Worm (Caenorhabditis elegans) whole organism, L1 larva: ENCODE data around the gene F56D5.2.

ENCODE experiments used
- C04F5.9 ChIP-seq: sonication (generic microtip); optimal IDR thresholded peaks from 2 replicates; lab custom pipeline; 2016; ENCODE audit warnings: missing genetic modification characterization, missing compliant biosample characterization
- C16A3.4 ChIP-seq: fragments of 150-350 bp; optimal IDR thresholded peaks from 2 replicates; lab custom pipeline; 2014; ENCODE audit warnings: missing biosample characterization, missing genetic modification characterization
- C34B4.2 ChIP-seq: sonication (generic microtip); optimal IDR thresholded peaks from 2 replicates; lab custom pipeline; 2017; ENCODE audit warnings: mild to moderate bottlenecking, missing genetic modification characterization, missing compliant biosample characterization
- aly-2 ChIP-seq: fragments of 150-350 bp; optimal IDR thresholded peaks from 2 replicates; lab custom pipeline; 2014; ENCODE audit warnings: missing biosample characterization, missing genetic modification characterization
- ama-1 ChIP-seq: fragments of 150-350 bp; optimal IDR thresholded peaks from 2 replicates; lab custom pipeline; 2014
- blmp-1 ChIP-seq: fragments of 150-350 bp; optimal IDR thresholded peaks from 2 replicates; lab custom pipeline; 2014; ENCODE audit warnings: missing biosample characterization, missing genetic modification characterization
- ceh-8 ChIP-seq: fragments of 200-800 bp; sonication (Bioruptor generic); optimal IDR thresholded peaks from 2 replicates; lab custom pipeline; 2018; ENCODE audit warnings: mild to moderate bottlenecking, missing genetic modification characterization, moderate library complexity, missing compliant biosample characterization
- ceh-82 ChIP-seq, 3 experiments: fragments of 150-350 bp in 1 of 3; sonication (generic microtip) in 2 of 3; optimal IDR thresholded peaks; 2 replicates each; lab custom pipeline; 2014 to 2017; ENCODE audit warnings: missing biosample characterization in 3 of 3, missing genetic modification characterization in 3 of 3
- ceh-90 ChIP-seq: sonication (generic microtip); optimal IDR thresholded peaks from 2 replicates; lab custom pipeline; 2016; ENCODE audit warnings: missing genetic modification characterization, missing compliant biosample characterization
- dpl-1 ChIP-seq, 3 experiments: fragments of 150-350 bp in 2 of 3; sonication (generic microtip) in 1 of 3; optimal IDR thresholded peaks; 2 replicates each; lab custom pipeline; 2014 to 2017; ENCODE audit warnings: missing biosample characterization in 3 of 3, missing genetic modification characterization in 3 of 3, missing genetic modification reagents in 3 of 3
- dsc-1 ChIP-seq: sonication (generic microtip); optimal IDR thresholded peaks from 2 replicates; lab custom pipeline; 2016; ENCODE audit warnings: mild to moderate bottlenecking, missing genetic modification characterization, missing compliant biosample characterization
- efl-1 ChIP-seq, 4 experiments: fragments of 150-350 bp; optimal IDR thresholded peaks in 3 of 4; peaks in 1 of 4; 1 replicate in 1 of 4; 2 replicates in 3 of 4; lab custom pipeline; 2014; ENCODE audit warnings: missing biosample characterization in 2 of 4, missing genetic modification characterization in 2 of 4, missing genetic modification reagents in 2 of 4
- efl-3 ChIP-seq: fragments of 200-800 bp; sonication (Bioruptor generic); optimal IDR thresholded peaks from 2 replicates; lab custom pipeline; 2018; ENCODE audit warnings: mild to moderate bottlenecking, missing genetic modification characterization, missing compliant biosample characterization
- egl-13 ChIP-seq: sonication (generic microtip); optimal IDR thresholded peaks from 2 replicates; lab custom pipeline; 2016; ENCODE audit warnings: missing genotype, missing genetic modification reagents, missing genetic modification characterization, missing compliant biosample characterization
- egl-27 ChIP-seq, 2 experiments: fragments of 150-350 bp in 1 of 2; sonication (generic microtip); optimal IDR thresholded peaks; 3 replicates each; lab custom pipeline; 2017 to 2018; ENCODE audit warnings: missing biosample characterization in 2 of 2, missing genetic modification characterization in 2 of 2, missing genetic modification reagents in 2 of 2
- elt-2 ChIP-seq: sonication (generic microtip); optimal IDR thresholded peaks from 2 replicates; lab custom pipeline; 2016; ENCODE audit warnings: missing genetic modification characterization, mild to moderate bottlenecking, inconsistent platforms, missing compliant biosample characterization, missing genetic modification reagents
- elt-3 ChIP-seq, 6 experiments: fragments of 150-350 bp in 1 of 6; sonication (generic microtip); optimal IDR thresholded peaks; 2 replicates each; lab custom pipeline; 2017 to 2018; ENCODE audit warnings: missing biosample characterization in 6 of 6, missing genetic modification characterization in 6 of 6, inconsistent platforms in 1 of 6
- ets-5 ChIP-seq: fragments of 200-800 bp; sonication (Bioruptor generic); IDR thresholded peaks from 2 replicates; pipeline ENCODE4 v1.3.6; 2022; ENCODE audit warnings: missing genetic modification characterization, missing compliant biosample characterization
- fkh-4 ChIP-seq: sonication (generic microtip); optimal IDR thresholded peaks from 2 replicates; lab custom pipeline; 2016; ENCODE audit warnings: missing compliant biosample characterization, missing genetic modification characterization, borderline replicate concordance
- grh-1 ChIP-seq: fragments of 200-800 bp; sonication (Bioruptor generic); IDR thresholded peaks from 2 replicates; pipeline ENCODE4 v1.3.6; 2022; ENCODE audit warnings: missing genetic modification reagents, missing genetic modification characterization, missing compliant biosample characterization
- hlh-17 ChIP-seq: fragments of 200-800 bp; sonication (Bioruptor generic); optimal IDR thresholded peaks from 2 replicates; lab custom pipeline; 2018; ENCODE audit warnings: missing genetic modification characterization, mild to moderate bottlenecking, missing compliant biosample characterization, moderate library complexity, borderline replicate concordance
- hlh-4 ChIP-seq: sonication (generic microtip); optimal IDR thresholded peaks from 2 replicates; lab custom pipeline; 2016; ENCODE audit warnings: mild to moderate bottlenecking, missing genetic modification characterization, missing compliant biosample characterization
- hpl-2 ChIP-seq: fragments of 150-350 bp; optimal IDR thresholded peaks from 2 replicates; lab custom pipeline; 2014; ENCODE audit warnings: missing biosample characterization, missing genetic modification reagents, missing genetic modification characterization
- irx-1 ChIP-seq: sonication (generic microtip); optimal IDR thresholded peaks from 2 replicates; lab custom pipeline; 2016; ENCODE audit warnings: missing genetic modification characterization, missing compliant biosample characterization
- jun-1 ChIP-seq: fragments of 150-350 bp; optimal IDR thresholded peaks from 2 replicates; lab custom pipeline; 2014; ENCODE audit warnings: missing biosample characterization, missing genetic modification reagents, missing genetic modification characterization
- lin-14 ChIP-seq: fragments of 200-800 bp; sonication (Bioruptor generic); optimal IDR thresholded peaks from 2 replicates; lab custom pipeline; 2018; ENCODE audit warnings: mild to moderate bottlenecking, missing genetic modification characterization, moderate library complexity, missing compliant biosample characterization
- lin-35 ChIP-seq, 2 experiments: fragments of 150-350 bp; optimal IDR thresholded peaks; 2 replicates each; lab custom pipeline; 2014; ENCODE audit warnings: missing biosample characterization in 2 of 2, missing genetic modification characterization in 2 of 2, missing genetic modification reagents in 2 of 2
- lir-3 ChIP-seq: sonication (generic microtip); optimal IDR thresholded peaks from 2 replicates; lab custom pipeline; 2016; ENCODE audit warnings: mild to moderate bottlenecking, missing genetic modification characterization, moderate library complexity, missing compliant biosample characterization; ENCODE audit not compliant: poor library complexity
- lsy-2 ChIP-seq, 2 experiments: fragments of 150-350 bp; optimal IDR thresholded peaks; 2 replicates each; lab custom pipeline; 2014; ENCODE audit warnings: missing biosample characterization in 2 of 2, missing genetic modification characterization in 2 of 2
- mab-9 ChIP-seq: fragments of 200-800 bp; sonication (Bioruptor generic); IDR thresholded peaks from 2 replicates; pipeline ENCODE4 v1.3.6; 2022; ENCODE audit warnings: missing genetic modification reagents, missing genetic modification characterization, missing compliant biosample characterization
- mdl-1 ChIP-seq, 2 experiments: fragments of 150-350 bp; optimal IDR thresholded peaks; 2 replicates each; lab custom pipeline; 2014 to 2017; ENCODE audit warnings: missing biosample characterization in 2 of 2, missing genetic modification characterization in 2 of 2, inconsistent platforms in 1 of 2
- mef-2 ChIP-seq: fragments of 150-350 bp; optimal IDR thresholded peaks from 2 replicates; lab custom pipeline; 2014; ENCODE audit warnings: missing biosample characterization, missing genetic modification characterization
- mep-1 ChIP-seq: fragments of 150-350 bp; optimal IDR thresholded peaks from 2 replicates; lab custom pipeline; 2014; ENCODE audit warnings: missing biosample characterization, missing genetic modification characterization
- nhr-11 ChIP-seq: fragments of 150-350 bp; optimal IDR thresholded peaks from 2 replicates; lab custom pipeline; 2014; ENCODE audit warnings: missing biosample characterization, missing genetic modification characterization
- nhr-20 ChIP-seq: sonication (generic microtip); optimal IDR thresholded peaks from 2 replicates; lab custom pipeline; 2016; ENCODE audit warnings: mild to moderate bottlenecking, missing genetic modification characterization, missing compliant biosample characterization
- nhr-237 ChIP-seq: fragments of 150-350 bp; optimal IDR thresholded peaks from 2 replicates; lab custom pipeline; 2014; ENCODE audit warnings: missing biosample characterization, missing genetic modification characterization
- nhr-28 ChIP-seq: fragments of 150-350 bp; optimal IDR thresholded peaks from 2 replicates; lab custom pipeline; 2014; ENCODE audit warnings: missing biosample characterization, missing genetic modification characterization
- nhr-76 ChIP-seq: sonication (generic microtip); optimal IDR thresholded peaks from 2 replicates; lab custom pipeline; 2017; ENCODE audit warnings: missing biosample characterization, missing genetic modification characterization
- nhr-77 ChIP-seq: fragments of 150-350 bp; optimal IDR thresholded peaks from 2 replicates; lab custom pipeline; 2014; ENCODE audit warnings: missing biosample characterization, missing genetic modification characterization
- nhr-84 ChIP-seq: sonication (generic microtip); optimal IDR thresholded peaks from 2 replicates; lab custom pipeline; 2017; ENCODE audit warnings: missing biosample characterization, missing genetic modification characterization
- nhr-90 ChIP-seq: sonication (generic microtip); optimal IDR thresholded peaks from 2 replicates; lab custom pipeline; 2016; ENCODE audit warnings: mild to moderate bottlenecking, missing genetic modification characterization, missing compliant biosample characterization; ENCODE audit not compliant: poor library complexity
- pax-3 ChIP-seq: fragments of 200-800 bp; sonication (Bioruptor generic); optimal IDR thresholded peaks from 2 replicates; lab custom pipeline; 2018; ENCODE audit warnings: mild to moderate bottlenecking, missing genetic modification characterization, moderate library complexity, missing compliant biosample characterization
- pqm-1 ChIP-seq: sonication (generic microtip); optimal IDR thresholded peaks from 3 replicates; lab custom pipeline; 2017; ENCODE audit warnings: missing biosample characterization, missing genetic modification characterization
- snpc-4 ChIP-seq: fragments of 150-350 bp; optimal IDR thresholded peaks from 2 replicates; lab custom pipeline; 2014; ENCODE audit warnings: missing biosample characterization, missing genetic modification characterization
- snu-23 ChIP-seq: sonication (generic microtip); optimal IDR thresholded peaks from 2 replicates; lab custom pipeline; 2016; ENCODE audit warnings: missing genetic modification characterization, missing compliant biosample characterization
- sptf-1 ChIP-seq: fragments of 150-350 bp; optimal IDR thresholded peaks from 2 replicates; lab custom pipeline; 2014; ENCODE audit warnings: missing biosample characterization, missing genetic modification characterization
- unc-130 ChIP-seq: fragments of 150-350 bp; optimal IDR thresholded peaks from 2 replicates; lab custom pipeline; 2017; ENCODE audit warnings: missing biosample characterization, missing genetic modification characterization, inconsistent platforms
- unc-30 ChIP-seq: sonication (generic microtip); optimal IDR thresholded peaks from 2 replicates; lab custom pipeline; 2017; ENCODE audit warnings: missing biosample characterization, missing genetic modification characterization
- unc-62 ChIP-seq: fragments of 150-350 bp; optimal IDR thresholded peaks from 2 replicates; lab custom pipeline; 2014; ENCODE audit warnings: missing biosample characterization, missing genetic modification reagents, missing genetic modification characterization
- xbp-1 ChIP-seq: sonication (generic microtip); optimal IDR thresholded peaks from 2 replicates; lab custom pipeline; 2016; ENCODE audit warnings: missing genetic modification characterization, missing compliant biosample characterization
- zip-4 ChIP-seq: fragments of 200-800 bp; sonication (Bioruptor generic); optimal IDR thresholded peaks from 2 replicates; lab custom pipeline; 2018; ENCODE audit warnings: mild to moderate bottlenecking, missing genetic modification characterization, moderate library complexity, missing compliant biosample characterization
- ztf-11 ChIP-seq, 2 experiments: sonication (generic microtip); optimal IDR thresholded peaks; 2 replicates each; lab custom pipeline; 2016 to 2017; ENCODE audit warnings: missing genetic modification characterization in 2 of 2, missing biosample characterization in 1 of 2, missing compliant biosample characterization in 1 of 2

F56D5.2 gene

ce11 chrIV:9442106-9442532, 43.7 kb upstream of the F56D5.2 start (continued):
- TF ChIP-seq mab-9 (GFP tag; lab: Robert Waterston, UW) (no peak), nhr-76 (tag; lab: Kevin White, UChicago) (no peak), hlh-4 (tag; lab: Kevin White, UChicago) (no peak), ceh-82 (tag; optimal IDR thresholded peaks at IDR 0.05; lab: Kevin White, UChicago) (no peak), efl-3 (GFP tag; lab: Kevin White, UChicago) (no peak), irx-1 (tag; lab: Kevin White, UChicago) (peak; percentile 37), mep-1 (tag; lab: Kevin White, UChicago) (peak; percentile 83), nhr-237 (tag; lab: Kevin White, UChicago) (no peak), nhr-90 (tag; lab: Kevin White, UChicago) (peak; percentile 81), ama-1 (lab: Kevin White, UChicago) (no peak), elt-3 (tag; optimal IDR thresholded peaks at IDR 0.05; lab: Kevin White, UChicago) (peak in 4 of 6 experiments; percentile 4 to 96 (median 58)), jun-1 (tag; lab: Kevin White, UChicago) (peak; percentile 44), egl-13 (no peak), ceh-8 (no peak), nhr-77 (no peak), lin-35 (GFP tag; optimal IDR thresholded peaks at IDR 0.05; lab: Kevin White, UChicago) (peak in 1 of 2 experiments; percentile 77), ceh-90 (tag; lab: Kevin White, UChicago) (no peak), fkh-4 (tag; lab: Kevin White, UChicago) (no peak), blmp-1 (tag; lab: Kevin White, UChicago) (peak; percentile 80), C34B4.2 (no peak), pax-3 (tag; lab: Kevin White, UChicago) (no peak), lin-14 (GFP tag; lab: Kevin White, UChicago) (peak; percentile 82), C04F5.9 (peak; percentile 3), C16A3.4 (tag; lab: Kevin White, UChicago) (peak; percentile 36), zip-4 (no peak), xbp-1 (tag; lab: Kevin White, UChicago) (peak; percentile 12), mef-2 (tag; lab: Kevin White, UChicago) (no peak), lsy-2 (tag; optimal IDR thresholded peaks at IDR 0.05; lab: Kevin White, UChicago) (peak; percentile 37 to 54), sptf-1 (tag; lab: Kevin White, UChicago) (no peak), ets-5 (GFP tag; lab: Robert Waterston, UW) (no peak), grh-1 (GFP tag; lab: Robert Waterston, UW) (peak; percentile 66), dpl-1 (GFP tag; optimal IDR thresholded peaks at IDR 0.05; lab: Kevin White, UChicago) (no peak), snpc-4 (tag; lab: Kevin White, UChicago) (peak; percentile 61), nhr-20 (tag; lab: Kevin White, UChicago) (peak; percentile 93), aly-2 (tag; lab: Kevin White, UChicago) (no peak), hpl-2 (GFP tag; lab: Kevin White, UChicago) (no peak), unc-62 (GFP tag; lab: Kevin White, UChicago) (no peak), pqm-1 (no peak), dsc-1 (tag; lab: Kevin White, UChicago) (no peak), mdl-1 (tag; optimal IDR thresholded peaks at IDR 0.05; lab: Kevin White, UChicago) (peak in 1 of 2 experiments; percentile 93), ztf-11 (tag; optimal IDR thresholded peaks at IDR 0.05; lab: Kevin White, UChicago) (no peak), efl-1 (optimal IDR thresholded peaks at IDR 0.05; lab: Kevin White, UChicago) (peak in 1 of 2 experiments; percentile 22), efl-1 (GFP tag; optimal IDR thresholded peaks at IDR 0.05 in 1 of 2; lab: Kevin White, UChicago) (peak in 1 of 2 experiments; percentile 38), nhr-84 (tag; lab: Kevin White, UChicago) (no peak), lir-3 (tag; lab: Kevin White, UChicago) (no peak), nhr-11 (tag; lab: Kevin White, UChicago) (no peak), unc-130 (peak; percentile 35), snu-23 (peak; percentile 81), hlh-17 (GFP tag; lab: Kevin White, UChicago) (no peak), nhr-28 (no peak), elt-2 (tag; lab: Kevin White, UChicago) (peak; percentile 92), unc-30 (no peak), egl-27 (tag; optimal IDR thresholded peaks at IDR 0.05; lab: Kevin White, UChicago) (peak in 1 of 2 experiments; percentile 11)
